Fruit fly (Drosophila melanogaster) whole organism, embryonic: ENCODE results near the gene CG11726.

Experiments used
- Ada2b ChIP-seq: fragments of 200-800 bp; sonication (Bioruptor generic); IDR thresholded peaks from 2 replicates; pipeline ENCODE4 v1.3.6; 2022; ENCODE audit warnings: missing biosample characterization, missing genetic modification characterization
- Aef1 ChIP-seq: fragments of 200-800 bp; sonication (Bioruptor generic); IDR thresholded peaks from 3 replicates; pipeline ENCODE4 v1.3.6; 2022; ENCODE audit warnings: missing biosample characterization, missing genetic modification characterization
- Awh ChIP-seq: fragments of 200-800 bp; sonication (Bioruptor generic); IDR thresholded peaks from 2 replicates; pipeline ENCODE4, ENCODE4 v1.3.6; 2022; ENCODE audit warnings: missing biosample characterization, missing genetic modification characterization
- BEAF-32 ChIP-seq: fragments of 200-800 bp; sonication (Bioruptor generic); optimal IDR thresholded peaks from 3 replicates; lab custom pipeline; 2017; ENCODE audit warnings: missing biosample characterization, missing genetic modification characterization, mild to moderate bottlenecking, moderate library complexity, missing genetic modification reagents
- CG10209 ChIP-seq: fragments of 200-800 bp; sonication (Bioruptor generic); optimal IDR thresholded peaks from 3 replicates; lab custom pipeline; 2017; ENCODE audit warnings: missing biosample characterization, mild to moderate bottlenecking, missing genetic modification characterization, missing genetic modification reagents
- CG1024 ChIP-seq: fragments of 200-800 bp; sonication (Bioruptor generic); IDR thresholded peaks from 2 replicates; pipeline ENCODE4 v1.3.6; 2022; ENCODE audit warnings: missing biosample characterization, missing genetic modification characterization
- CG12659 ChIP-seq: fragments of 200-800 bp; sonication (Bioruptor generic); optimal IDR thresholded peaks from 3 replicates; lab custom pipeline; 2017; ENCODE audit warnings: mild to moderate bottlenecking, missing biosample characterization, missing genetic modification reagents, missing genetic modification characterization
- CG13296 ChIP-seq: fragments of 200-800 bp; sonication (Bioruptor generic); optimal IDR thresholded peaks from 3 replicates; lab custom pipeline; 2018; ENCODE audit warnings: missing biosample characterization, mild to moderate bottlenecking, missing genetic modification characterization
- CG14710 ChIP-seq: fragments of 200-800 bp; sonication (Bioruptor generic); optimal IDR thresholded peaks from 3 replicates; lab custom pipeline; 2019; ENCODE audit warnings: missing biosample characterization, mild to moderate bottlenecking, missing genetic modification characterization, moderate library complexity
- CG15073 ChIP-seq: fragments of 200-800 bp; sonication (Bioruptor generic); optimal IDR thresholded peaks from 2 replicates; lab custom pipeline; 2016; ENCODE audit warnings: missing biosample characterization, missing genetic modification characterization
- CG15696 ChIP-seq: fragments of 200-800 bp; sonication (Bioruptor generic); optimal IDR thresholded peaks from 2 replicates; lab custom pipeline; 2019; ENCODE audit warnings: missing biosample characterization, mild to moderate bottlenecking, missing genetic modification characterization, moderate library complexity
- CG16815 ChIP-seq: fragments of 200-800 bp; sonication (Bioruptor generic); optimal IDR thresholded peaks from 3 replicates; lab custom pipeline; 2017; ENCODE audit warnings: missing biosample characterization, mild to moderate bottlenecking, missing genetic modification characterization
- CG17385 ChIP-seq: fragments of 200-800 bp; sonication (Bioruptor generic); optimal IDR thresholded peaks from 3 replicates; lab custom pipeline; 2018; ENCODE audit warnings: missing biosample characterization, mild to moderate bottlenecking, missing genetic modification characterization
- CG17568 ChIP-seq: fragments of 200-800 bp; sonication (Bioruptor generic); optimal IDR thresholded peaks from 2 replicates; lab custom pipeline; 2018; ENCODE audit warnings: missing biosample characterization, mild to moderate bottlenecking, missing genetic modification characterization, moderate library complexity
- CG18476 ChIP-seq: fragments of 200-800 bp; sonication (Bioruptor generic); optimal IDR thresholded peaks from 2 replicates; lab custom pipeline; 2016; ENCODE audit warnings: missing biosample characterization, mild to moderate bottlenecking, missing genetic modification characterization
- CG34422 ChIP-seq: fragments of 200-800 bp; sonication (Bioruptor generic); IDR thresholded peaks from 3 replicates; pipeline ENCODE4 v1.3.6; 2022; ENCODE audit warnings: missing biosample characterization, missing genetic modification characterization
- CG4328 ChIP-seq: fragments of 200-800 bp; sonication (Bioruptor generic); optimal IDR thresholded peaks from 3 replicates; lab custom pipeline; 2017; ENCODE audit warnings: missing biosample characterization, missing genetic modification reagents, missing genetic modification characterization
- CG8765 ChIP-seq: fragments of 200-800 bp; sonication (Bioruptor generic); IDR thresholded peaks from 2 replicates; pipeline ENCODE4 v1.3.6; 2022; ENCODE audit warnings: missing biosample characterization, missing genetic modification characterization
- CG8924 ChIP-seq: fragments of 200-800 bp; optimal IDR thresholded peaks from 3 replicates; lab custom pipeline; 2019; ENCODE audit warnings: missing biosample characterization, mild to moderate bottlenecking, missing genetic modification characterization, moderate library complexity
- CG8944 ChIP-seq: fragments of 200-800 bp; sonication (Bioruptor generic); optimal IDR thresholded peaks from 3 replicates; lab custom pipeline; 2016; ENCODE audit warnings: missing biosample characterization, missing genetic modification characterization
- CG9817 ChIP-seq: fragments of 200-800 bp; sonication (Bioruptor generic); optimal IDR thresholded peaks from 2 replicates; lab custom pipeline; 2018; ENCODE audit warnings: missing biosample characterization, mild to moderate bottlenecking, missing genetic modification characterization, moderate library complexity
- CG9876 ChIP-seq: fragments of 200-800 bp; sonication (Bioruptor generic); optimal IDR thresholded peaks from 2 replicates; lab custom pipeline; 2016; ENCODE audit warnings: missing biosample characterization, missing genetic modification characterization
- CoRest ChIP-seq: fragments of 200-800 bp; sonication (Bioruptor generic); optimal IDR thresholded peaks from 3 replicates; lab custom pipeline; 2018; ENCODE audit warnings: missing biosample characterization, mild to moderate bottlenecking, missing genetic modification characterization, moderate library complexity
- CrebB ChIP-seq: fragments of 200-800 bp; sonication (Bioruptor generic); optimal IDR thresholded peaks from 3 replicates; lab custom pipeline; 2018; ENCODE audit warnings: missing biosample characterization, mild to moderate bottlenecking, missing genetic modification characterization
- E2f2 ChIP-seq: fragments of 200-800 bp; sonication (Bioruptor generic); IDR thresholded peaks from 2 replicates; pipeline ENCODE4 v1.3.6; 2022; ENCODE audit warnings: missing biosample characterization, missing genetic modification characterization
- Fer2 ChIP-seq: fragments of 200-800 bp; sonication (Bioruptor generic); optimal IDR thresholded peaks from 2 replicates; lab custom pipeline; 2018; ENCODE audit warnings: missing biosample characterization, mild to moderate bottlenecking, missing genetic modification characterization, moderate library complexity
- GATAe ChIP-seq: fragments of 200-800 bp; sonication (Bioruptor generic); conservative IDR thresholded peaks from 2 replicates; pipeline ENCODE4 v1.3.6; 2022; ENCODE audit warnings: missing biosample characterization, missing genetic modification characterization
- Lpt ChIP-seq: fragments of >200 bp; optimal IDR thresholded peaks from 2 replicates; lab custom pipeline; 2018; ENCODE audit warnings: missing biosample characterization, missing genetic modification characterization
- Med ChIP-seq: fragments of 200-800 bp; sonication (Bioruptor generic); peaks from one replicate; lab custom pipeline; 2016; ENCODE audit warnings: missing biosample characterization, missing genetic modification characterization, mild to moderate bottlenecking, inconsistent platforms, moderate library complexity
- Meics ChIP-seq: fragments of 200-800 bp; sonication (Bioruptor generic); optimal IDR thresholded peaks from 2 replicates; lab custom pipeline; 2017; ENCODE audit warnings: missing biosample characterization, mild to moderate bottlenecking, missing genetic modification characterization
- Mes4 ChIP-seq: fragments of 200-800 bp; sonication (Bioruptor generic); optimal IDR thresholded peaks from 2 replicates; lab custom pipeline; 2016; ENCODE audit warnings: missing biosample characterization, missing genetic modification characterization
- Rfx ChIP-seq: fragments of 200-800 bp; sonication (Bioruptor generic); IDR thresholded peaks from 2 replicates; pipeline ENCODE4 v1.3.6; 2022; ENCODE audit warnings: missing biosample characterization, missing genetic modification characterization
- ase ChIP-seq: fragments of 200-800 bp; sonication (Bioruptor generic); IDR thresholded peaks from 3 replicates; pipeline ENCODE4 v1.3.6; 2022; ENCODE audit warnings: missing biosample characterization, missing genetic modification characterization
- bowl ChIP-seq: fragments of 200-800 bp; sonication (Bioruptor generic); IDR thresholded peaks from 2 replicates; pipeline ENCODE4 v1.3.6; 2022; ENCODE audit warnings: missing biosample characterization, missing genetic modification characterization
- btn ChIP-seq: fragments of 200-800 bp; sonication (Bioruptor generic); optimal IDR thresholded peaks from 2 replicates; lab custom pipeline; 2016; ENCODE audit warnings: missing biosample characterization, missing genetic modification characterization
- cas ChIP-seq: fragments of 200-800 bp; sonication (Bioruptor generic); IDR thresholded peaks from 2 replicates; pipeline ENCODE4 v1.3.6; 2022; ENCODE audit warnings: missing biosample characterization, missing genetic modification characterization
- croc ChIP-seq: fragments of 200-800 bp; sonication (Bioruptor generic); conservative IDR thresholded peaks from 3 replicates; pipeline ENCODE4 v1.3.6; 2022; ENCODE audit warnings: missing biosample characterization, missing genetic modification characterization
- crp ChIP-seq, 2 experiments: fragments of 200-800 bp; sonication (Bioruptor generic); optimal IDR thresholded peaks; 2 replicates in 1 of 2; 3 replicates in 1 of 2; lab custom pipeline; 2017; ENCODE audit warnings: missing biosample characterization in 2 of 2, missing genetic modification characterization in 2 of 2, mild to moderate bottlenecking in 1 of 2, moderate library complexity in 1 of 2
- dati ChIP-seq: fragments of 200-800 bp; sonication (Bioruptor generic); IDR thresholded peaks from 2 replicates; pipeline ENCODE4 v1.3.6; 2022; ENCODE audit warnings: missing biosample characterization, missing genetic modification characterization
- dmrt99B ChIP-seq: fragments of 200-800 bp; sonication (Bioruptor generic); optimal IDR thresholded peaks from 2 replicates; lab custom pipeline; 2018; ENCODE audit warnings: missing biosample characterization, mild to moderate bottlenecking, missing genetic modification characterization, moderate library complexity
- ewg ChIP-seq: fragments of 200-800 bp; sonication (Bioruptor generic); optimal IDR thresholded peaks from 3 replicates; lab custom pipeline; 2017; ENCODE audit warnings: mild to moderate bottlenecking, missing biosample characterization, missing genetic modification reagents, missing genetic modification characterization
- ham ChIP-seq: fragments of 200-800 bp; sonication (Bioruptor generic); IDR thresholded peaks from 2 replicates; pipeline ENCODE4 v1.3.6; 2022; ENCODE audit warnings: missing biosample characterization, missing genetic modification characterization
- hth ChIP-seq: fragments of >200 bp; optimal IDR thresholded peaks from 2 replicates; lab custom pipeline; 2017; ENCODE audit warnings: inconsistent platforms
- nerfin-2 ChIP-seq: fragments of 200-800 bp; sonication (Bioruptor generic); IDR thresholded peaks from 2 replicates; pipeline ENCODE4 v1.3.6; 2022; ENCODE audit warnings: missing biosample characterization, missing genetic modification characterization; ENCODE audit not compliant: partially characterized antibody
- pfk ChIP-seq: fragments of 200-800 bp; sonication (Bioruptor generic); optimal IDR thresholded peaks from 2 replicates; lab custom pipeline; 2018; ENCODE audit warnings: missing biosample characterization, mild to moderate bottlenecking, missing genetic modification characterization, moderate library complexity
- prd ChIP-seq, 3 experiments: fragments of >200 bp in 2 of 3; fragments of 200-800 bp in 1 of 3; sonication (Bioruptor generic) in 1 of 3; optimal IDR thresholded peaks in 2 of 3; IDR thresholded peaks in 1 of 3; 2 replicates in 2 of 3; 3 replicates in 1 of 3; pipeline versions ENCODE4 v1.3.6 to Lab custom; 2017 to 2022; ENCODE audit warnings: missing biosample characterization in 1 of 3, missing genetic modification characterization in 1 of 3
- tgo ChIP-seq: fragments of 200-800 bp; sonication (Bioruptor generic); IDR thresholded peaks from 3 replicates; pipeline ENCODE4 v1.3.6; 2022; ENCODE audit warnings: missing biosample characterization, missing genetic modification characterization
- tup ChIP-seq: fragments of 200-800 bp; sonication (Bioruptor generic); optimal IDR thresholded peaks from 2 replicates; lab custom pipeline; 2016; ENCODE audit warnings: missing biosample characterization, mild to moderate bottlenecking, missing genetic modification characterization, moderate library complexity
- zen2 ChIP-seq: fragments of 200-800 bp; sonication (Bioruptor generic); IDR thresholded peaks from 3 replicates; pipeline ENCODE4 v1.3.6; 2022; ENCODE audit warnings: missing biosample characterization, missing genetic modification characterization; ENCODE audit not compliant: partially characterized antibody

CG11726 gene

DNA sequence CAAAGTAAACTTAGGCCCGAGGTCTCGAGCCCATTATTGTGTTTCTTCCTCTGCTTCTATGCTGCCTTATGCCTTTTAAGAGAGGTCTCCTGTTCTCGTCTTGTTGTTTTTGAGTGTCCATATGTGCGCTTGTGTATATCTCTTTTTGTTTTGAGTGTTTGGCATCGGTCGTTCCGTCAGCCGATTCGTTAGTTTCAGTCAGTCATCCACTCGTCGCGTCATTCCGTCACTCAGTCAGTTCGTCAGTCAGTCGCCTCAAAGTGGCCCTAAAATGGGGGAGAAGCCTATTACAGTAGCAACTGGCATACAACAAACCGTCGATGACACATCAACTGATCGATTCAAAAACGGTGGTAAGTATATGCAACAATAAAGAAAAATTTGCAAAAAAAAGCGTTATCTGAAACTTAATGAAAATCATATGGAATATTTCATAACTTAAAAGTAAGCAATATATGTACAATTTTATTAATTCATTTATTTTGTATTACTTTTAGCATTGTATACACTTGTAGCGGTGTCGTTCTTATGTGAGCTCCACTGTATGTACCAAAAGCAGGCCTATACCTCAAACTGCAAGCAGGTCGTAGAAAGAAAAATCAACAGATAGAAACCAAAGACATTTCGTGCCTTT lies 23.7 kb downstream of the CG11726 start (continued):
- TF ChIP-seq Aef1 = peak; percentile 97
- TF ChIP-seq ewg (GFP tag; lab: Kevin White, UChicago) = peak; percentile 89
- peak; percentile 96 for TF ChIP-seq tgo (GFP tag; lab: Robert Waterston, UW)
- peak; percentile 96 for TF ChIP-seq bowl (GFP tag; lab: Robert Waterston, UW)
- TF ChIP-seq tup (GFP tag; lab: Kevin White, UChicago) = peak; percentile 59
- TF ChIP-seq hth (lab: Kevin White, UChicago) = peak; percentile 92
- peak; percentile 90 for TF ChIP-seq CG34422
- peak; percentile 63 for TF ChIP-seq CG15073 (GFP tag; lab: Kevin White, UChicago)
- peak; percentile 78 for TF ChIP-seq dati (GFP tag; lab: Robert Waterston, UW)
- TF ChIP-seq CG8944 (GFP tag; lab: Kevin White, UChicago) = peak; percentile 90
- TF ChIP-seq CG15696 (tag; lab: Kevin White, UChicago) = peak; percentile 98
- peak; percentile 89 for TF ChIP-seq CG18476 (GFP tag; lab: Kevin White, UChicago)
- TF ChIP-seq Rfx = peak; percentile 96
- peak; percentile 90 for TF ChIP-seq CG13296
- TF ChIP-seq ase (GFP tag; lab: Robert Waterston, UW) = peak; percentile 97
- peak; percentile 97 for TF ChIP-seq CG8924
- peak; percentile 96 for TF ChIP-seq CoRest (tag; lab: Kevin White, UChicago)
- peak; percentile 91 for TF ChIP-seq CG16815 (GFP tag; lab: Kevin White, UChicago)
- TF ChIP-seq Lpt (GFP tag; lab: Kevin White, UChicago) = no peak
- peak; percentile 90 for TF ChIP-seq CG4328 (GFP tag; lab: Kevin White, UChicago)
- TF ChIP-seq dmrt99B (tag; lab: Kevin White, UChicago) = peak; percentile 97
- TF ChIP-seq Awh (GFP tag; lab: Robert Waterston, UW) = peak; percentile 88
- no peak for TF ChIP-seq cas (GFP tag; lab: Robert Waterston, UW)
- TF ChIP-seq zen2 (GFP tag; lab: Robert Waterston, UW) = no peak
- no peak for TF ChIP-seq prd (optimal IDR thresholded peaks at IDR 0.05; lab: Kevin White, UChicago)
- TF ChIP-seq prd (GFP tag; IDR thresholded peaks at IDR 0.05; lab: Robert Waterston, UW) = peak; percentile 97
- peak; percentile 89 for TF ChIP-seq CG8765 (GFP tag; lab: Robert Waterston, UW)
- TF ChIP-seq CG9817 (tag; lab: Kevin White, UChicago) = peak; percentile 88
- peak; percentile 85 for TF ChIP-seq CG9876 (GFP tag; lab: Kevin White, UChicago)
- TF ChIP-seq Fer2 = peak; percentile 79
- TF ChIP-seq CG17385 = peak; percentile 88
- TF ChIP-seq E2f2 (GFP tag; lab: Robert Waterston, UW) = peak; percentile 82
- peak; percentile 97 for TF ChIP-seq CG14710 (tag; lab: Kevin White, UChicago)
- TF ChIP-seq CrebB (tag; lab: Kevin White, UChicago) = peak; percentile 87
- peak; percentile 81 for TF ChIP-seq GATAe (GFP tag; lab: Robert Waterston, UW)
- TF ChIP-seq BEAF-32 (GFP tag; lab: Kevin White, UChicago) = peak; percentile 4
- TF ChIP-seq btn = peak; percentile 20
- TF ChIP-seq Med = peak; percentile 99
- TF ChIP-seq CG1024 (GFP tag; lab: Robert Waterston, UW) = peak; percentile 90
- TF ChIP-seq Mes4 (GFP tag; lab: Kevin White, UChicago) = peak; percentile 96
- TF ChIP-seq Ada2b (GFP tag; lab: Robert Waterston, UW) = peak; percentile 89
- TF ChIP-seq pfk (GFP tag; lab: Kevin White, UChicago) = no peak
- TF ChIP-seq CG10209 (GFP tag; lab: Kevin White, UChicago) = peak; percentile 99
- TF ChIP-seq ham = 0 out of 2 replicates have a peak, but pooled peaks have one; percentile 44
- peak; percentile 87 for TF ChIP-seq CG17568 (GFP tag; lab: Kevin White, UChicago)
- TF ChIP-seq CG12659 (GFP tag; lab: Kevin White, UChicago) = peak; percentile 93
- peak; percentile 94 for TF ChIP-seq croc (GFP tag; lab: Robert Waterston, UW)
- peak; percentile 89 for TF ChIP-seq Meics (GFP tag; lab: Kevin White, UChicago)
- peak in 1 of 2 experiments; percentile 56 for TF ChIP-seq crp (GFP tag; optimal IDR thresholded peaks at IDR 0.05; lab: Kevin White, UChicago)
- TF ChIP-seq nerfin-2 (GFP tag; lab: Robert Waterston, UW) = no peak
